Worm (Caenorhabditis elegans) whole organism, young adult: ENCODE results near the gene K02C4.5.

ENCODE experiments used
- T26A5.8 ChIP-seq: sonication (generic microtip); optimal IDR thresholded peaks from 2 replicates; lab custom pipeline; 2016; ENCODE audit warnings: missing genetic modification characterization, missing compliant biosample characterization
- aptf-2 ChIP-seq: fragments of 200-800 bp; sonication (Bioruptor generic); conservative IDR thresholded peaks from 2 replicates; pipeline ENCODE4 v1.3.6; 2022; ENCODE audit warnings: missing genetic modification reagents, missing genetic modification characterization, missing compliant biosample characterization
- lag-1 ChIP-seq: fragments of 200-800 bp; sonication (Bioruptor generic); IDR thresholded peaks from 2 replicates; pipeline ENCODE4 v1.3.6; 2022; ENCODE audit warnings: missing genetic modification reagents, missing genetic modification characterization, missing compliant biosample characterization
- mes-4 ChIP-seq: sonication (generic microtip); optimal IDR thresholded peaks from 2 replicates; lab custom pipeline; 2016; ENCODE audit warnings: missing genotype, missing genetic modification characterization, missing compliant biosample characterization
- sdz-38 ChIP-seq: sonication (generic microtip); optimal IDR thresholded peaks from 2 replicates; lab custom pipeline; 2016; ENCODE audit warnings: missing genotype, missing genetic modification characterization, missing compliant biosample characterization
- sea-2 ChIP-seq: fragments of 200-800 bp; sonication (Bioruptor generic); IDR thresholded peaks from 2 replicates; pipeline ENCODE4 v1.3.6; 2022; ENCODE audit warnings: missing genetic modification characterization, missing compliant biosample characterization
- snpc-1.1 ChIP-seq: sonication (generic microtip); optimal IDR thresholded peaks from 2 replicates; lab custom pipeline; 2017; ENCODE audit warnings: missing genetic modification characterization, mild to moderate bottlenecking, missing compliant biosample characterization, antibody characterized with exemption, moderate library complexity, missing genotype, missing genetic modification reagents; ENCODE audit not compliant: insufficient read depth
- snpc-1.3 ChIP-seq: sonication (generic microtip); optimal IDR thresholded peaks from 2 replicates; lab custom pipeline; 2017; ENCODE audit warnings: missing genetic modification characterization, mild to moderate bottlenecking, missing compliant biosample characterization, antibody characterized with exemption, moderate library complexity, missing genotype, missing genetic modification reagents; ENCODE audit not compliant: insufficient read depth
- ztf-28 ChIP-seq: fragments of 200-800 bp; sonication (Bioruptor generic); IDR thresholded peaks from 2 replicates; pipeline ENCODE4 v1.3.6; 2022; ENCODE audit warnings: missing genetic modification reagents, missing genetic modification characterization, missing compliant biosample characterization

DNA sequence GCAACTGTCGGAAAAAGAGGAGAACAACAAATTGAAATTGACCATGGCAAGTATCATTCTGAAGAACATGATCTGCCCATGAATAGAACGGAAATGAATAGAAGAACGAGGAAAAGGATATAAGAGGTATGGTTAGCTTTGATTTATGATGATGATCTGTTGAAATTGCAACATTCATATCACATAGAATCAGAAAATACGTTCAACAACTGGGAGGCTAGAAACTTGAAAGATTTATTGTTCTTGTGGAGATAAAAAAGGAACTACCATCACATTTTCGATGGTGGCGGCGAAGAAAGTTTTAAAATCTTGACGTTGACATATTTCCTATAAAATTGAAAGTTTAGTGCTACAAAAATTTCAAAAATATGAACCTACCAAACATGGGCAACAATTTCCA, 15.0 kb downstream of the K02C4.5 start:
- no peak for TF ChIP-seq T26A5.8 (tag; lab: Kevin White, UChicago)
- TF ChIP-seq sdz-38 (tag; lab: Kevin White, UChicago), result no peak
- TF ChIP-seq snpc-1.3, result no peak
- no peak for TF ChIP-seq snpc-1.1
- no peak for TF ChIP-seq mes-4 (tag; lab: Kevin White, UChicago)
- no peak for TF ChIP-seq sea-2 (GFP tag; lab: Robert Waterston, UW)
- TF ChIP-seq lag-1 (GFP tag; lab: Robert Waterston, UW), result no peak
- no peak for TF ChIP-seq ztf-28 (GFP tag; lab: Robert Waterston, UW)
- no peak for TF ChIP-seq aptf-2 (GFP tag; lab: Robert Waterston, UW)
